Worm (Caenorhabditis elegans) whole organism, L2 larva: Measurements from ENCODE around the gene gldi-6.
A peak's percentile ranks its signal among the peaks of the same experiment; 100 is the strongest.

Experiments used
- C34F6.9 ChIP-seq: fragments of 150-350 bp; optimal IDR thresholded peaks from 2 replicates; lab custom pipeline; 2014; ENCODE audit warnings: missing biosample characterization, missing genetic modification characterization
- F13H6.1 ChIP-seq: sonication (generic microtip); optimal IDR thresholded peaks from 2 replicates; lab custom pipeline; 2016; ENCODE audit warnings: missing genetic modification characterization, missing compliant biosample characterization
- Y55F3AM.14 ChIP-seq: fragments of 200-800 bp; sonication (Bioruptor generic); optimal IDR thresholded peaks from 2 replicates; lab custom pipeline; 2018; ENCODE audit warnings: mild to moderate bottlenecking, missing genetic modification characterization, missing compliant biosample characterization
- alr-1 ChIP-seq: fragments of 150-350 bp; optimal IDR thresholded peaks from 2 replicates; lab custom pipeline; 2014; ENCODE audit warnings: missing biosample characterization, missing genetic modification characterization
- aly-2 ChIP-seq: fragments of 150-350 bp; optimal IDR thresholded peaks from 2 replicates; lab custom pipeline; 2014; ENCODE audit warnings: missing biosample characterization, missing genetic modification characterization
- blmp-1 ChIP-seq: sonication (generic microtip); optimal IDR thresholded peaks from 2 replicates; lab custom pipeline; 2017; ENCODE audit warnings: missing genetic modification characterization, mild to moderate bottlenecking, missing compliant biosample characterization, antibody characterized with exemption, moderate library complexity; ENCODE audit not compliant: insufficient read depth
- ceh-16 ChIP-seq: fragments of 150-350 bp; optimal IDR thresholded peaks from 2 replicates; lab custom pipeline; 2014; ENCODE audit warnings: missing biosample characterization, missing genetic modification characterization
- ceh-82 ChIP-seq: fragments of 150-350 bp; optimal IDR thresholded peaks from 2 replicates; lab custom pipeline; 2014; ENCODE audit warnings: missing biosample characterization, missing genetic modification characterization
- crh-2 ChIP-seq: sonication (generic microtip); optimal IDR thresholded peaks from 2 replicates; lab custom pipeline; 2017; ENCODE audit warnings: missing biosample characterization, missing genetic modification characterization
- dmd-4 ChIP-seq: sonication (generic microtip); optimal IDR thresholded peaks from 2 replicates; lab custom pipeline; 2017; ENCODE audit warnings: missing biosample characterization, missing genetic modification characterization
- egl-27 ChIP-seq: sonication (generic microtip); optimal IDR thresholded peaks from 3 replicates; lab custom pipeline; 2017; ENCODE audit warnings: missing biosample characterization, missing genetic modification reagents, missing genetic modification characterization
- elt-1 ChIP-seq: fragments of 150-350 bp; optimal IDR thresholded peaks from 2 replicates; lab custom pipeline; 2014; ENCODE audit warnings: missing biosample characterization, missing genetic modification characterization
- elt-3 ChIP-seq: sonication (generic microtip); optimal IDR thresholded peaks from 2 replicates; lab custom pipeline; 2017; ENCODE audit warnings: missing biosample characterization, missing genetic modification characterization
- fos-1 ChIP-seq: fragments of 150-350 bp; optimal IDR thresholded peaks from 2 replicates; lab custom pipeline; 2014; ENCODE audit warnings: missing biosample characterization, missing genetic modification characterization
- gmeb-1 ChIP-seq: fragments of 150-350 bp; optimal IDR thresholded peaks from 2 replicates; lab custom pipeline; 2014; ENCODE audit warnings: missing biosample characterization, missing genetic modification characterization
- lin-11 ChIP-seq: fragments of 150-350 bp; sonication (generic microtip); optimal IDR thresholded peaks from 2 replicates; lab custom pipeline; 2014; ENCODE audit warnings: missing biosample characterization, missing genetic modification characterization, inconsistent platforms, mixed read lengths
- lin-13 ChIP-seq: fragments of 150-350 bp; optimal IDR thresholded peaks from 2 replicates; lab custom pipeline; 2014; ENCODE audit warnings: missing biosample characterization, missing genetic modification reagents, missing genetic modification characterization
- lsy-2 ChIP-seq, 2 experiments: fragments of 150-350 bp in 1 of 2; sonication (generic microtip) in 1 of 2; optimal IDR thresholded peaks; 2 replicates each; lab custom pipeline; 2014 to 2017; ENCODE audit warnings: missing biosample characterization in 2 of 2, missing genetic modification characterization in 2 of 2
- mab-5 ChIP-seq: fragments of 150-350 bp; optimal IDR thresholded peaks from 2 replicates; lab custom pipeline; 2014; ENCODE audit warnings: missing biosample characterization, missing genetic modification characterization
- nhr-10 ChIP-seq: sonication (generic microtip); optimal IDR thresholded peaks from 2 replicates; lab custom pipeline; 2017; ENCODE audit warnings: missing biosample characterization, missing genetic modification characterization
- nhr-12 ChIP-seq: fragments of 150-350 bp; optimal IDR thresholded peaks from 2 replicates; lab custom pipeline; 2014; ENCODE audit warnings: missing biosample characterization, missing genetic modification characterization
- nhr-129 ChIP-seq: fragments of 150-350 bp; optimal IDR thresholded peaks from 2 replicates; lab custom pipeline; 2014; ENCODE audit warnings: missing biosample characterization, missing genetic modification characterization
- nhr-21 ChIP-seq: fragments of 150-350 bp; optimal IDR thresholded peaks from 2 replicates; lab custom pipeline; 2014; ENCODE audit warnings: missing biosample characterization, missing genetic modification characterization
- nhr-77 ChIP-seq: fragments of 150-350 bp; optimal IDR thresholded peaks from 2 replicates; lab custom pipeline; 2014; ENCODE audit warnings: missing biosample characterization, missing genetic modification characterization
- sem-4 ChIP-seq: fragments of 150-350 bp; optimal IDR thresholded peaks from 2 replicates; lab custom pipeline; 2014; ENCODE audit warnings: missing biosample characterization, missing genetic modification reagents, missing genetic modification characterization
- skn-1 ChIP-seq: sonication (generic microtip); optimal IDR thresholded peaks from 2 replicates; lab custom pipeline; 2017; ENCODE audit warnings: missing biosample characterization, missing genetic modification characterization
- sma-3 ChIP-seq: sonication (generic microtip); optimal IDR thresholded peaks from 2 replicates; lab custom pipeline; 2016; ENCODE audit warnings: missing genetic modification reagents, missing genetic modification characterization, missing compliant biosample characterization
- sma-9 ChIP-seq, 2 experiments: fragments of 150-350 bp in 1 of 2; sonication (generic microtip) in 1 of 2; optimal IDR thresholded peaks; 2 replicates each; lab custom pipeline; 2014 to 2016; ENCODE audit warnings: missing genetic modification characterization in 2 of 2, mild to moderate bottlenecking in 1 of 2, missing biosample characterization in 1 of 2, missing compliant biosample characterization in 1 of 2, missing genetic modification reagents in 1 of 2, moderate library complexity in 1 of 2
- snpc-4 ChIP-seq: fragments of 150-350 bp; optimal IDR thresholded peaks from 2 replicates; lab custom pipeline; 2014; ENCODE audit warnings: missing biosample characterization, missing genetic modification characterization
- unc-55 ChIP-seq: fragments of 150-350 bp; sonication (generic microtip); optimal IDR thresholded peaks from 3 replicates; lab custom pipeline; 2014; ENCODE audit warnings: missing biosample characterization, missing genetic modification reagents, missing genetic modification characterization
- unc-62 ChIP-seq: fragments of 150-350 bp; optimal IDR thresholded peaks from 2 replicates; lab custom pipeline; 2014; ENCODE audit warnings: missing biosample characterization, missing genetic modification reagents, missing genetic modification characterization
- zag-1 ChIP-seq: fragments of 150-350 bp; optimal IDR thresholded peaks from 2 replicates; lab custom pipeline; 2014; ENCODE audit warnings: missing biosample characterization, missing genetic modification characterization
- ztf-11 ChIP-seq: sonication (generic microtip); optimal IDR thresholded peaks from 2 replicates; lab custom pipeline; 2017; ENCODE audit warnings: missing biosample characterization, missing genetic modification characterization
- ztf-4 ChIP-seq: fragments of 150-350 bp; optimal IDR thresholded peaks from 2 replicates; lab custom pipeline; 2014; ENCODE audit warnings: missing biosample characterization, missing genetic modification characterization

Gene gldi-6

DNA sequence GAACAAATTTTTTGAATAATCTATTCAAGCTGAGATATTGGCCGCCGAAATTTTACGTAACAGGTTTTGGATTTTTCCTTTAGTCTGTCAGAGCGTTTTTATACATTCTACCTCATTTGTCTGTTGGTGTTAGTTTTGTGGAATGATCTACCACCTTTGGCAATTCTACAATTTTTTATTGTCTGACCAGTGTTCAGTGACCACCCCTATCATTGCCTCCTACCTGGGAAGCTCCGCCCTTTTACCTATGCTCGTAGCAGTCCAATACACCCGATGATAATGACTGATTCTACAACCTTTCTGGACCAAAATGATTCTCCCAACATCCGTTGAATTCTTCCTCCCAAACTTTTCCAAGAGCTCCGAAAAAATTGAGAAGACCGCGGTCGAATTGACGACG, 27.0 kb downstream of the gldi-6 start, which contains the start of gene sdz-32:
Gene sdz-32 (plus strand): TSS at position 301 of the 400 bp plus-strand sequence.
- no peak for TF ChIP-seq crh-2 (tag; lab: Kevin White, UChicago)
- TF ChIP-seq elt-1 (tag; lab: Kevin White, UChicago) = no peak
- no peak for TF ChIP-seq ztf-11 (tag; lab: Kevin White, UChicago)
- TF ChIP-seq, all 48 proteins: peak for 0

- TF ChIP-seq gmeb-1 (tag; lab: Kevin White, UChicago) (no peak), blmp-1 (tag; lab: Kevin White, UChicago) (no peak), unc-62 (GFP tag; lab: Kevin White, UChicago) (no peak), zag-1 (tag; lab: Kevin White, UChicago) (no peak), dmd-4 (tag; lab: Kevin White, UChicago) (no peak), ceh-82 (tag; lab: Kevin White, UChicago) (no peak), nhr-129 (tag; lab: Kevin White, UChicago) (no peak), lin-13 (no peak), unc-55 (GFP tag; lab: Kevin White, UChicago) (no peak), lin-11 (no peak), skn-1 (no peak), alr-1 (no peak), nhr-21 (tag; lab: Kevin White, UChicago) (no peak), ceh-16 (tag; lab: Kevin White, UChicago) (no peak), nhr-10 (tag; lab: Kevin White, UChicago) (no peak)
- TF ChIP-seq, all 48 proteins: peak for 0
Measured at ce11 chrII:3476536-3476935, 29.8 kb downstream of the gldi-6 start.

- no peak for TF ChIP-seq skn-1
Measured at ce11 chrII:3477171-3477570, 30.4 kb downstream of the gldi-6 start, which contains the start of gene fbxb-104. Gene fbxb-104, minus strand, starts transcription at chrII:3477271.

DNA sequence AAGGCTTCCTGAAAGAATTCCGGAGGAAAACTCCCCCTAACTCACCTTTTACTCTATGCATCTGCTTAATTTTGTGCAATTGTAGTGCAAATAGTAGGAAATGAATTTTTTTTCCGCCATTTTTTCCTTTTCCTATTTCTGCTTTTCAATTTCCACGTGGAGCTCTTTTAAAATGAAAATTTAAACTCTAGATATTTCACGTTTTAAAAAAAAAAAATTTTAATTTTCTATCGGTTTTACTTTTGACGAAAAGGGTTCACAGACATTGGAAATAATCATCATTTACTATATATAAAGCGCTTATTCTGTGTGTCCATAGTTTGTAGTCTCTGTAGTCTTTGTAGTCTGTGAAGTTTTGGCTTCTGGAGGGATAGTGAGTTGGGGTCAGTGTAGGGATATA, 34.8 kb downstream of the gldi-6 start, which contains the start of gene Y49F6B.8:
Gene Y49F6B.8 (minus strand): TSS at position 101 of the 400 bp plus-strand sequence.
- no peak for TF ChIP-seq sma-9 (GFP tag; optimal IDR thresholded peaks at IDR 0.05; lab: Kevin White, UChicago)
- TF ChIP-seq sma-9 (tag; optimal IDR thresholded peaks at IDR 0.05; lab: Kevin White, UChicago) = no peak
- TF ChIP-seq egl-27 = no peak
- TF ChIP-seq elt-1 (tag; lab: Kevin White, UChicago) = no peak
- TF ChIP-seq fos-1 (tag; lab: Kevin White, UChicago) = no peak
- no peak for TF ChIP-seq unc-55 (GFP tag; lab: Kevin White, UChicago)
- no peak for TF ChIP-seq nhr-129 (tag; lab: Kevin White, UChicago)
- no peak for TF ChIP-seq snpc-4 (tag; lab: Kevin White, UChicago)
- TF ChIP-seq sem-4 (tag; lab: Kevin White, UChicago) = no peak
- no peak for TF ChIP-seq Y55F3AM.14 (GFP tag; lab: Kevin White, UChicago)
- no peak for TF ChIP-seq elt-3 (tag; lab: Kevin White, UChicago)
- no peak for TF ChIP-seq ztf-4
- no peak for TF ChIP-seq aly-2 (tag; lab: Kevin White, UChicago)
- no peak for TF ChIP-seq nhr-77 (tag; lab: Kevin White, UChicago)
- TF ChIP-seq, all 48 proteins: peak for 0

ce11 chrII:3482231-3482630, 35.5 kb downstream of the gldi-6 start, which contains the start of gene smu-2:
Gene smu-2, plus strand, starts transcription at chrII:3482408.
- TF ChIP-seq unc-55 (GFP tag; lab: Kevin White, UChicago) (peak; percentile 79), mab-5 (tag; lab: Kevin White, UChicago) (peak; percentile 27), sma-3 (peak; percentile 53), gmeb-1 (tag; lab: Kevin White, UChicago) (no peak), C34F6.9 (tag; lab: Kevin White, UChicago) (peak; percentile 67), lsy-2 (tag; optimal IDR thresholded peaks at IDR 0.05; lab: Kevin White, UChicago) (peak in 1 of 2 experiments; percentile 37), lin-13 (peak; percentile 74), F13H6.1 (tag; lab: Kevin White, UChicago) (peak; percentile 41), nhr-12 (no peak)
